Fruit fly (Drosophila melanogaster): Measurements from ENCODE around the gene MED10.

The MED10 gene

dm6 chr3L:16192561-16193355, 39.1 kb upstream of the MED10 start:
- TF ChIP-seq shn (GFP tag; optimal IDR thresholded peaks at IDR 0.05) (no peak), sc (optimal IDR thresholded peaks at IDR 0.05) (no peak), sc (GFP tag; optimal IDR thresholded peaks at IDR 0.05) (no peak), CG9437 (GFP tag; optimal IDR thresholded peaks at IDR 0.05) (peak; percentile 72), sd (tag; optimal IDR thresholded peaks at IDR 0.05) (peak; percentile 8), CG7372 (GFP tag; IDR thresholded peaks at IDR 0.05) (peak; percentile 66; the same call in 1 of the 2 replicates), CG1832 (GFP tag; optimal IDR thresholded peaks at IDR 0.05) (peak; percentile 3), CG10543 (GFP tag; optimal IDR thresholded peaks at IDR 0.05) (peak; percentile 3), Trl (optimal IDR thresholded peaks at IDR 0.05) (peak in 1 of 2 experiments; percentile 33), Trl (GFP tag; optimal IDR thresholded peaks at IDR 0.05) (no peak), cg (GFP tag; optimal IDR thresholded peaks at IDR 0.05) (peak; percentile 1), Xrp1 (GFP tag; IDR thresholded peaks at IDR 0.05) (no peak), Med (GFP tag) (peak; percentile 72), CG13894 (tag; optimal IDR thresholded peaks at IDR 0.05) (peak; percentile 50), abd-A (tag; optimal IDR thresholded peaks at IDR 0.05) (peak; percentile 86)

- no peak for TF ChIP-seq CG10654 (GFP tag; optimal IDR thresholded peaks at IDR 0.05)
- no peak for TF ChIP-seq sob (GFP tag; IDR thresholded peaks at IDR 0.05)
- TF ChIP-seq dimm (GFP tag; IDR thresholded peaks at IDR 0.05) = no peak
- no peak for TF ChIP-seq CG12744 (GFP tag; optimal IDR thresholded peaks at IDR 0.05)
- TF ChIP-seq Kr (GFP tag; optimal IDR thresholded peaks at IDR 0.05) = peak; percentile 52
- peak; percentile 17 for TF ChIP-seq Side (GFP tag; optimal IDR thresholded peaks at IDR 0.05)
- TF ChIP-seq Jarid2 (GFP tag; optimal IDR thresholded peaks at IDR 0.05) = no peak
- peak; percentile 59 for TF ChIP-seq MTF-1 (GFP tag; optimal IDR thresholded peaks at IDR 0.05; ENCODE audit: borderline replicate concordance)
- no peak for TF ChIP-seq Opbp (GFP tag; IDR thresholded peaks at IDR 0.05; ENCODE audit: partially characterized antibody)
- TF ChIP-seq Fer3 (tag; optimal IDR thresholded peaks at IDR 0.05) = no peak
- no peak for TF ChIP-seq Dfd (GFP tag; optimal IDR thresholded peaks at IDR 0.05)
- TF ChIP-seq CG12391 (tag; optimal IDR thresholded peaks at IDR 0.05) = no peak
- no peak for TF ChIP-seq CG14965 (GFP tag; optimal IDR thresholded peaks at IDR 0.05; ENCODE audit: borderline replicate concordance)
- TF ChIP-seq CG11093 (GFP tag; IDR thresholded peaks at IDR 0.05) = no peak
- peak; percentile 84 for TF ChIP-seq CG2202 (tag; optimal IDR thresholded peaks at IDR 0.05)
- no peak for TF ChIP-seq chm (GFP tag; IDR thresholded peaks at IDR 0.05)
- TF ChIP-seq Vsx1 (GFP tag; optimal IDR thresholded peaks at IDR 0.05) = no peak
- no peak for TF ChIP-seq CG13287 (GFP tag; IDR thresholded peaks at IDR 0.05; ENCODE audit: partially characterized antibody)
- TF ChIP-seq CG2116 (GFP tag; optimal IDR thresholded peaks at IDR 0.05) = no peak
- TF ChIP-seq CrebB (tag; optimal IDR thresholded peaks at IDR 0.05) = peak; percentile 14
- no peak for TF ChIP-seq danr (GFP tag; IDR thresholded peaks at IDR 0.05)
- no peak for TF ChIP-seq trh (GFP tag; optimal IDR thresholded peaks at IDR 0.05)
- no peak for TF ChIP-seq CG14050 (GFP tag; IDR thresholded peaks at IDR 0.05)
- TF ChIP-seq CG4328 (GFP tag; optimal IDR thresholded peaks at IDR 0.05) = no peak
- peak; percentile 15 for TF ChIP-seq CG10267 (tag; optimal IDR thresholded peaks at IDR 0.05)
- no peak for TF ChIP-seq Sox102F (GFP tag; optimal IDR thresholded peaks at IDR 0.05)
- peak; percentile 68 for TF ChIP-seq CG10431 (GFP tag; optimal IDR thresholded peaks at IDR 0.05)
- TF ChIP-seq pzg (GFP tag; optimal IDR thresholded peaks at IDR 0.05) = no peak
- no peak for TF ChIP-seq Xbp1 (GFP tag; optimal IDR thresholded peaks at IDR 0.05)
- 0 out of 4 replicates have a peak, but pooled peaks have one; percentile 32 for TF ChIP-seq chinmo (GFP tag; IDR thresholded peaks at IDR 0.05; ENCODE audit: partially characterized antibody)
- peak; percentile 24; the same call in 1 of the 2 replicates for TF ChIP-seq ara (GFP tag; IDR thresholded peaks at IDR 0.05)
- no peak for TF ChIP-seq NK7.1 (GFP tag; optimal IDR thresholded peaks at IDR 0.05)
These were observed 37.8 kb upstream of the MED10 start for dm6 chr3L:16193851-16194709.

Data from whole organism, embryonic.